Fruit fly (Drosophila melanogaster): ENCODE data around the gene CG7968.

The CG7968 gene

DNA sequence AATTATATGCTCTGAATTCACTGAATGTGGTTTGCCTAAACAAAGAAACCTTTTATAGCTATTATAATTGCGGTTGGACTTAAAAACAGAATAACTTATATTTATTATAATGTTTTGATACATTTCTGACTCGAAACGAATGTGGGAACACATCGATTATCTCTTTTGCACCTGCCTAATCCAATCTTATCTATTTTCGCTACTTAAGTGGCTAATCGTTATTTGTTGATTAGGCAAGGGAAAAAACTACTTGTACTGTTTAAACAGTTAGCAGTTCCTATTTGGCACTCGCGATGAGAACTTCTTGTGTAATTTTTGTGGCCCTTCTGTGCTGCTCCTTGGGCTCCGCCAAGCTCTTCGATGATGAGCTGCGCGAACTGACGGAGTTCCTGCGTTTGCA is at the start of gene CG7968:
Gene CG7968, plus strand, starts transcription at position 276 of the 400 bp plus-strand sequence.
- TF ChIP-seq usp (GFP tag; optimal IDR thresholded peaks at IDR 0.05) (no peak), psq (optimal IDR thresholded peaks at IDR 0.05) (no peak), Dll (optimal IDR thresholded peaks at IDR 0.05) (no peak), pan (optimal IDR thresholded peaks at IDR 0.05) (no peak)

DNA sequence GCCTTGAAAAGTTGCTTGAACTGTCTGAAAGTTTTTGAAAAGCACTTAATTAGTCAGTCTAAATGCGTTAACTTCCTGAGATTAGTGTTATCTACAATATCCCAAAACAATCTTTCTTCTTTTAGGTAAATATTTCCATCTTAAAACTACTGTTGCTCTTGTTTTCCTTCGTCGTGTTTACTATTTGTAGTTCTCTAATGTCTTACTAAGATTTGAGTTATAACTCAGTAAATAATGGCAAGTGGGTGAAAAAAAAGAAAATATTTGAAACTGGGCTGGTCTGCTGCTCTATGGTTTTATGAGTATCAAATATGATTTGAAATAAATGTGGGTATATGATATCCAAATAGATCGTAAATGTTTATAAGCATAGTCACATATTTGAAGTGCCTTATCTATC is 48.0 kb upstream of the CG7968 start:
- TF ChIP-seq usp (GFP tag; optimal IDR thresholded peaks at IDR 0.05) (no peak), psq (optimal IDR thresholded peaks at IDR 0.05) (no peak), EcR (GFP tag; optimal IDR thresholded peaks at IDR 0.05) (no peak), Dll (optimal IDR thresholded peaks at IDR 0.05) (no peak), pan (optimal IDR thresholded peaks at IDR 0.05) (no peak), CG8478 (optimal IDR thresholded peaks at IDR 0.05) (no peak)

DNA sequence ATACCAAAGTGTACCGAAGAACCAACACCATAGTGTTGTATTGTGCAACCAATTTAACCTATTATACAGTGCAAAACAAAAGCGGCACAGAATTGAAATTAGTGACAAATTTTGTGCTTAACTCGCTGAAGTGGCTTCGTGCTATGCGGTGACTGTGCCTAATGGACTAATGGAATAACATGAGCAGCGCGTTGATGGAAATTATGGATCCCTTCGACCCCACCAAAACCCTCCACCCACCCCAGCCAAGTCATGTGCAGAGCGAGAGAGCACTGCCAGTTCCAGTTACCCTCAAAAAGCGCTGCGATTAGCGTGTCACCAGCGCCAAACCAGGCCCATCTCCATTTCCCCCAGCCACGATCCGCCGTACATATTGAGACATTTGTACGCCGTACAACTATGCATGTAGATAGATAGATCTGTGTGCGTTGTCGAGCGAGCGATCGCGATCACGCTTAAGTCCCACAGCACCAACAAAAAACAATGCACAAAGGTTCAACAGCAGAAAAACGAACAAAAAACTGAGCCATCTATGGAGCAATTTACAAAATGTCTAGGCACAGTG is 47.0 kb upstream of the CG7968 start:
- TF ChIP-seq usp (GFP tag; optimal IDR thresholded peaks at IDR 0.05), result no peak
- no peak for TF ChIP-seq CG8478 (optimal IDR thresholded peaks at IDR 0.05)
- TF ChIP-seq EcR (GFP tag; optimal IDR thresholded peaks at IDR 0.05), result no peak
- TF ChIP-seq psq (optimal IDR thresholded peaks at IDR 0.05), result no peak
- no peak for TF ChIP-seq Dll (optimal IDR thresholded peaks at IDR 0.05)
- no peak for TF ChIP-seq pan (optimal IDR thresholded peaks at IDR 0.05)

DNA sequence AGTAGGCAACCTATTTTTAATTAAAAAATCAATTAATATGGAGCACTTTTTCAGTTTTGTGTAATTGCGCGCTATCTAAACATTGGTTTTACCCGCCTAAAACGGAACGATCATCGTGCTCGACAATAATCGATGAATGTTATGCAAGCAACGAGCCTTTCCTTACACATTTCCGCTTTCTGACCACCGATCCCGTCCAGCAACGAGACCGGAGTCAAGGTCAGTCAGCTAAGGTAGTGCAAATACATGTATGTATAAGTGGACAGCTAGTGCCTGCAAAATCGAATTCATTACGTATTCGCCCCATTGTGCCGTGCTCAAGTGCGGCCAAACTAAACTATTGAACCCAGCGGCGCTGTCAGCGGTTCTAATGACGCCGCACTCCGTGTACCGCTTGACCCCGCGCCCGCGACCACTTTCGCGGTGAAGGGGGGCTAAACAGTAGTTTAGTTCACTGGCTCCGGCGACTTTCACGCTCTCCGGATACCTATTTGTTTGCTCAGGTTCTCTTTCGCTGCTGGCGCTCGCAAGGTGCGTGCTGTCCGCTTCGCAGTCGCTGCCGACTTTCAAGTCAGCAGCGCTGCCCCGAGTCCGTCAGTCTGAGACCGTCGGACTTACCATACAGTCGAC is 46.1 kb upstream of the CG7968 start, which contains the start of gene CAH1:
Gene CAH1, plus strand, starts transcription at position 595 of the 630 bp plus-strand sequence.
- TF ChIP-seq CG8478 (optimal IDR thresholded peaks at IDR 0.05) (no peak), usp (GFP tag; optimal IDR thresholded peaks at IDR 0.05) (no peak), EcR (GFP tag; optimal IDR thresholded peaks at IDR 0.05) (no peak), pan (optimal IDR thresholded peaks at IDR 0.05) (no peak), psq (optimal IDR thresholded peaks at IDR 0.05) (no peak), Dll (optimal IDR thresholded peaks at IDR 0.05) (no peak)

DNA sequence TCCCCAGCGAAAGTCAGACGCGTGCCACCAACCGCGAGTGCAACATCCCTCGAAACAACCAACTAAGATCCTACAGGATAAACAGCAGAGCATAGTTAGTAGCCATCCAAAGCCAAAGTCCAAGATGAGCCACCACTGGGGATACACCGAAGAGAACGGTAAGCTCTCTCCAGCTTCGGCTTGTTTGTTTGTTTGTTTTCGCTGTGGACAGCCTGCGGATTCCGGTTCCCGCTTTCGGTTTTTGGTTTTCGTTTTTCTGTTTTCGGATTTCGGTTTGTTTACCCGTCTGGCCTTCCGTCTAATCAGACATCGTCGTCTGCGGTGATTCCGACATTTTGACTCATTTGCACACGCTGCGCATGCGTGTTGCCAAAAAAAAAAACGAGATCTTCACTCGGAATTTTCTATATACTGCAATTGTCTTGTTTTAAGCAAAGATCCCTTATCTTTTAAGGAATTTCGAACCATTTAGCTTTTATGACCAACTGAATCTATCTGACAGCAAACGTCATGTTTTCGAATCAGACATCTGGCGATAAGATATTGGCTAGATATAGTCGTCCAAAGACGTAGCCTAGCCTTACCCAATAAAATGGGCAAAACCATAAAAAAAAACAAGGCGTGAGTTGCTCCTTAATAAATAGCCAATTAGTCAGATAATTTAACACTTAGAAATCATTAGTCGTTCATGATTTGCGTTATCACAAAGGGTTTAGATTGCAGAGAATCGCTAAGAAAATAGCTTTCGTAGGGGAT is 45.2 kb upstream of the CG7968 start:
- TF ChIP-seq usp (GFP tag; optimal IDR thresholded peaks at IDR 0.05), result no peak
- no peak for TF ChIP-seq Dll (optimal IDR thresholded peaks at IDR 0.05)
- no peak for TF ChIP-seq EcR (GFP tag; optimal IDR thresholded peaks at IDR 0.05)
- no peak for TF ChIP-seq psq (optimal IDR thresholded peaks at IDR 0.05)
- no peak for TF ChIP-seq CG8478 (optimal IDR thresholded peaks at IDR 0.05)
- TF ChIP-seq pan (optimal IDR thresholded peaks at IDR 0.05), result no peak

DNA sequence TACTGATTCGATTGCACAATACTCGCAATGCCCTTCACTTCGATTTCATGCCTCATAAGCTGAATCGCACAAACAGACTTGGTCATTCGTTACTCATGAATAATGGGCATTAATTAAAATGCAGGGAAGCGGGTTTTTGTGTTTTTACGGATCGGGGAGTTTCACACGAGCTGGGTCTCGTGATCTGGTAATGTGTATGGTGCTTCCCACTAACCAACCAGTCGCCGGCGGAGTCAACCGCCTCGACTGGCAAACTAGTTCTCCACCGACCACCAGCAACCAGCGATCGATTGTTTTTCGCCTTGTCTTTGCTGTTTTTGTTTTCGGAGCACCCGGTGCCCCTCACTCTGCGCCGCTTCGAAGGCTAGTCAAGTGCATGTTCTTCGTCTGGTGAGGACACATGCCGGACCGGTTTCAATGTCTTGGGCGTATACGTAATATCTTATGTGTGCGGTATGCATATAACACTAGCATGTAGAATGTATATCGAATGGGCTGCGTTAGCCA is 44.6 kb upstream of the CG7968 start:
- TF ChIP-seq EcR (GFP tag; optimal IDR thresholded peaks at IDR 0.05), result no peak
- no peak for TF ChIP-seq pan (optimal IDR thresholded peaks at IDR 0.05)
- TF ChIP-seq usp (GFP tag; optimal IDR thresholded peaks at IDR 0.05), result no peak
- TF ChIP-seq CG8478 (optimal IDR thresholded peaks at IDR 0.05), result no peak
- no peak for TF ChIP-seq psq (optimal IDR thresholded peaks at IDR 0.05)
- no peak for TF ChIP-seq Dll (optimal IDR thresholded peaks at IDR 0.05)

DNA sequence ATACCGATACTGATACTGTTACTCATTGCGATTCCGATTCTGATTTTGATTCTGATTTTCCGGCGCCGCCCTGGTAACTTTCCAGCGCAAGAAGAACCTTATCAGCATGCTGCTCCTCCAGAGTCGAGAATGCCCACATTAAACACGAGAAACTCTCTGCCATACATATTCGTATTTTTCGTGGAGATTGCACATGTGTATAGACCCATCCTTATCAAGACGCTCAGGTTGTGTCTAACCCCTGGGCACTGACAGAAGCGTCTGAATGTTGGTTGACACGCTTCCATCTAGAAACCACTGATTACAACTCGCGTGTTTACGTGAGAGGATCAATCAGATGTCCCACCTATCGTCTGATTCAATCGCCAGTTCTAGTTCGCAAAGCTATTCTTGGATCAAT is 44.0 kb upstream of the CG7968 start:
- no peak for TF ChIP-seq usp (GFP tag; optimal IDR thresholded peaks at IDR 0.05)
- TF ChIP-seq EcR (GFP tag; optimal IDR thresholded peaks at IDR 0.05), result no peak
- no peak for TF ChIP-seq Dll (optimal IDR thresholded peaks at IDR 0.05)
- TF ChIP-seq psq (optimal IDR thresholded peaks at IDR 0.05), result no peak
- no peak for TF ChIP-seq CG8478 (optimal IDR thresholded peaks at IDR 0.05)
- TF ChIP-seq pan (optimal IDR thresholded peaks at IDR 0.05), result no peak

DNA sequence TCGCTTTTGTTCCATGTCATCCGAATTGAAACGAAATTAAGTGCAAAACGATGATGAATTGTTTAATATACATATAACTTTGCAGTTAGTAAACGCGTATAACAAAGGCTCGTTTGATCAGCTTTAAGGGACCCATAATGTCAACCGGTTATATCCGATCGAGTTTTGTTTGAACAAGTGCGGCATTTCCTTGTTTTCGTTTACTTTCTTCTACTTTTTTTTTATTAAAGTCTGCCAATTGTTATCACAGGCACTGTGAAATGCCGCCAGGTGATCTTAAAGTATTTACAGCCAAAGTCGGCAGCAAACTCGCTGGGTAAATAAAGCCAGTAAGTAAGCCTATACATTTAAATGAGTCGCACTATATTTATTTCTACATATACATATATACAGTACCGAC is 42.1 kb upstream of the CG7968 start:
- TF ChIP-seq EcR (GFP tag; optimal IDR thresholded peaks at IDR 0.05) (no peak), Dll (optimal IDR thresholded peaks at IDR 0.05) (no peak), CG8478 (optimal IDR thresholded peaks at IDR 0.05) (no peak), usp (GFP tag; optimal IDR thresholded peaks at IDR 0.05) (no peak), pan (optimal IDR thresholded peaks at IDR 0.05) (no peak), psq (optimal IDR thresholded peaks at IDR 0.05) (no peak)

DNA sequence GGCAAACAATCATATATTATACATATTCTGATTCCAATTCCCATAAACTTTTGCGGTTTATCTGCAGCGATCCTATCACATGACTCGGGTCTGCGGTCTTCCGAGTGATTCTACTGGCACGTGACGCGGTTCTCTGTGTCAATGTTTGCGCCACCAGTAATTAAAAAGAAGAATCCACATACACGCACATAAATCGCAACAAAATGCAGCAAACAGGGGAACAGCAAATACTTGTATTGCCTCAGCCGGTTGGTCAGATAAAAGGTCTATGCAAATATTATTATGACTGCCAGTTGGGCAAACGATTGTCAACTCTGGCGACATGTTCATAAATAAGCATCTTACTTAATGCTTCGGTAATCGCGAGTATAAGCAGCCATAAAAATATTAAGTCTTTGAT is 41.2 kb upstream of the CG7968 start:
- TF ChIP-seq Dll (optimal IDR thresholded peaks at IDR 0.05) (no peak), psq (optimal IDR thresholded peaks at IDR 0.05) (no peak), usp (GFP tag; optimal IDR thresholded peaks at IDR 0.05) (no peak), EcR (GFP tag; optimal IDR thresholded peaks at IDR 0.05) (no peak)

DNA sequence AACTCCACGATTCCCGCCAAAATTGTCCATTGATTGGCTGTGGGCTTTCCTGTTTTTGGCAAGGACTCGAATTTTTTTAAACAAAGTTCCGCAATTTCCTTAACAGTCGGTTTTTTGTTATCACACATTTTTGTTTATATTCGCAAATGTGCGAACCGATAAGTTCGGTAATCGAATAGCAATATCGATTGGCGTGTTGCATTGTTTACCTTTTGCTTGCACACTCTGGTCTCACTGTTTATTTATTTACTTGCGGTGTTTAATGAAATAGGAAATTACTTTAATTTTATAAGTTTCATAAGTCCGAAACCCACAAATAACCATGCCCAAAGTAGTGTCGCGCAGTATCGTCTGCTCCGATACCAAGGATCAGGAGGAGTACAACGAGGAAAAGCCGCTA is 37.9 kb upstream of the CG7968 start, which contains the start of the genes Adat1 and CG16865:
Gene Adat1, minus strand, starts transcription at position 152 of the 400 bp plus-strand sequence.
Gene CG16865, plus strand, starts transcription at position 200 of the 400 bp plus-strand sequence.
- no peak for TF ChIP-seq EcR (GFP tag; optimal IDR thresholded peaks at IDR 0.05)

DNA sequence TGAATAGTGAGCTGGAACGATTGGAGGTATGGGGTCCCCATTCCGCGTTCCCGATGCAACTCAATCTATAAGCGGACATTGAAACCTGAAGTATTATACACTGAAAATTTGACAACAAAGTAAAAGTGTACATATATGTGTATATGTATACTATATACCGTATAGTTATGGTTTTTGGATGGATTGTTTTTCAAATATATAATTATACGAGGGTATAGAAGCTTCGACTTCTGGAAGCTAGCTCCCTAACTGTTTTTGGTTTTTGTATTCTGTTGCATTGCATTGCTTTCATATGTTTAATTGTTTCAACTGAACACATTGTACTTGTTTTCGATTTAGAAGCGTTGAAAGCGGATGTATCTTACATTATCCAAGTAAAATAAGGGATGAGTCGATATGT is 36.0 kb upstream of the CG7968 start, which contains the start of gene CG16888:
Gene CG16888, minus strand, starts transcription at position 101 of the 400 bp plus-strand sequence.
- TF ChIP-seq psq (optimal IDR thresholded peaks at IDR 0.05) (no peak), EcR (GFP tag; optimal IDR thresholded peaks at IDR 0.05) (no peak), pan (optimal IDR thresholded peaks at IDR 0.05) (no peak), usp (GFP tag; optimal IDR thresholded peaks at IDR 0.05) (no peak), Dll (optimal IDR thresholded peaks at IDR 0.05) (no peak), CG8478 (optimal IDR thresholded peaks at IDR 0.05) (no peak)

DNA sequence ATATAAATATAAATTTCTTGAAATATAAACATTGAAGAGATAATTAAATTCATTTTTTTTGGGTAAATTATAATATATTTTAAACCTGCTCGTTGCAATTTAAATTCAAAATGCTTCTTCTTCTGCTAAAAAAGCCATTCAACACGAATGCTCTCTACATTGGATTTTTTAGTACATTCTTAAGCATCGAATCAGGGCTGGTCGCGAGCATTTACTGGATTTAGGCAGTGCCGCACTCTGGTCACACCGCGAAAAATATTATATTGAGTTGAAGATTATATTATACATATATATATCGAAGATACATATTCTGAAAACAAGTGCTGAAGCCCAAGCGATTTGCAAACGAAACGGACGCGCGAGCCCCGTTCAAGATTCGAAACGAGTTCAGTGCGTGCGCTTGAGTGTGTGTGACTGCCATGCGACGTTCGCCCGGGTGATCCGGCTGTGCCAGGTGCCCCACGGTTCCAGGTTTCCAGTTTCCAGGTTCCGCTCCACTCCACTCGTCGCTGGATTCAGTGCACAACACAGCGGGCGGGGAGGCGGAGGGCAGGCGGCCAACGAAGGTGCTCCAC is 35.5 kb upstream of the CG7968 start, which contains the start of gene Sos:
Gene Sos, plus strand, starts transcription at position 213 of the 575 bp plus-strand sequence.
- no peak for TF ChIP-seq EcR (GFP tag; optimal IDR thresholded peaks at IDR 0.05)
- TF ChIP-seq psq (optimal IDR thresholded peaks at IDR 0.05), result no peak
- TF ChIP-seq Dll (optimal IDR thresholded peaks at IDR 0.05), result no peak
- no peak for TF ChIP-seq usp (GFP tag; optimal IDR thresholded peaks at IDR 0.05)
- no peak for TF ChIP-seq pan (optimal IDR thresholded peaks at IDR 0.05)
- TF ChIP-seq CG8478 (optimal IDR thresholded peaks at IDR 0.05), result no peak

Measured in whole organism.